Fruit fly (Drosophila melanogaster): ENCODE data around the gene RpL30.

The RpL30 gene

DNA sequence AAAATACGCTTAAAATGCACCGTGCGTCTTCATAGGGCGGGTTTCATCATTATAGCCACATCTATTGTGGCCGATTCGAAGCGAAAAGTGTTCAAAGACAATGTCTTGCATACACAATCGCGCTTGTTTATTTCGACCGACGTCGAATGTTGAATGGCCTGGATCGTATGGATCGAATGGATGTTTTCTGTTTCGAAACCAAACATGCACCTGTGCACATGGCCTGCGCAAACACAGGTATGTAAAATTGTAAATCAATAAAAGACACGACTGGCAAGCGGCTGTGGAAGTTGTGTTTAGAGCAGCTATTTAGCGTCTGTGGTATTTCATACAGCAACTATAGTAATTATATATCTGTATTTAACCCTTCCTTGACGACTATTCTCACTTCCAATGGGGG, 27.6 kb downstream of the RpL30 start (continued):
- TF ChIP-seq ATbp (GFP tag; optimal IDR thresholded peaks at IDR 0.05) (peak; percentile 40), lab (GFP tag; optimal IDR thresholded peaks at IDR 0.05) (peak; percentile 32), kah (GFP tag; optimal IDR thresholded peaks at IDR 0.05) (no peak), emc (GFP tag; optimal IDR thresholded peaks at IDR 0.05) (no peak)

DNA sequence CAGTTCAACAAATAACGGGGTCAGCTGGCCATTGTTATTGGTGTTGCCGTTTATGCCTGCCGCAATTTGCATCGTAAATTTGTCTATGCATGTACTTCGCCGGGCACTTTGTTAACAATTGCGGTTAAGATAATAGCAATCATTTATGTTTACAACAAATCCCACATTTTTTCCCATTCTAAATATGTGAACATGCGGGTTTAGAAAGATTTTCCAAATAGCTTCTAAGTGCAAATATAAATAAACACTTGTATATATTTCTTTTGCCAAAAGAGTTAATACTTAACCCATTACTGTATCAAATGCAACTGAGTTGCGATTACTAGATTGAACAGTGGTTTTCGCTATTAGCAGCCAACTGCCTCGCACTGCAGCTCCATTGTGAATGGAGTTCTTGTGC, 28.1 kb downstream of the RpL30 start:
- peak; percentile 12 for TF ChIP-seq CG1603 (tag; optimal IDR thresholded peaks at IDR 0.05)
- no peak for TF ChIP-seq bigmax (GFP tag; optimal IDR thresholded peaks at IDR 0.05)
- TF ChIP-seq Med (GFP tag): peak; percentile 34
- no peak for TF ChIP-seq cwo (GFP tag; optimal IDR thresholded peaks at IDR 0.05)
- TF ChIP-seq CG34224 (GFP tag; IDR thresholded peaks at IDR 0.05; ENCODE audit: partially characterized antibody): no peak
- TF ChIP-seq CG10147 (GFP tag; optimal IDR thresholded peaks at IDR 0.05): no peak
- no peak for TF ChIP-seq CG8388 (GFP tag; optimal IDR thresholded peaks at IDR 0.05)
- TF ChIP-seq Drgx (GFP tag; IDR thresholded peaks at IDR 0.05): peak; percentile 65; the same call in 1 of the 2 replicates
- TF ChIP-seq HmgZ (tag; optimal IDR thresholded peaks at IDR 0.05): no peak
- no peak for TF ChIP-seq sug (tag; optimal IDR thresholded peaks at IDR 0.05)
- no peak for TF ChIP-seq dati (GFP tag; IDR thresholded peaks at IDR 0.05)
- TF ChIP-seq CG11696 (GFP tag; IDR thresholded peaks at IDR 0.05): 0 out of 2 replicates have a peak, but pooled peaks have one; percentile 13
- no peak for TF ChIP-seq tup (GFP tag; optimal IDR thresholded peaks at IDR 0.05)

DNA sequence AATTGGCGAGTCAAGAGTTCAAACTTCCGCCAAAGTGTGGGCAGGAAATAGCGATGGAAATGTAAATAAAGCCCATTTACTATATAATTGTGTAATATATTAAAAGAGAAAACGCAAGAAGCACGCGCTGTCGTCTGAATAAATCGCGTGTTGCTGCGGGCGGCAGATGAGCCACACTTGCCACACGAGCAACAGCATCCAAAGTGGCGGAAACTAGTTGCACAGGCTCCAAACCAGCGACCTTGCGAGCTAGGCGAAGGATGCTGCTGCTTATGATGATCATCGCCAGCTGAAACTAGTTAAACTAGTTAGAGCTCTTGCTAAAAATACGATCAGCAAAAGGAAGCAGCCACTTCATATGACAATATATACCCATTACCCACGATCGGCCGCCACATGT, 29.7 kb downstream of the RpL30 start:
- TF ChIP-seq ci (GFP tag; IDR thresholded peaks at IDR 0.05) (no peak), nom (GFP tag; optimal IDR thresholded peaks at IDR 0.05) (peak; percentile 26), Doc3 (GFP tag; IDR thresholded peaks at IDR 0.05; ENCODE audit: partially characterized antibody) (no peak), CG7745 (tag; optimal IDR thresholded peaks at IDR 0.05) (no peak), CG32767 (GFP tag; IDR thresholded peaks at IDR 0.05) (0 out of 2 replicates have a peak, but pooled peaks have one; percentile 12), Lpt (GFP tag; optimal IDR thresholded peaks at IDR 0.05) (no peak), CG15269 (tag; optimal IDR thresholded peaks at IDR 0.05) (no peak), YL-1 (GFP tag; optimal IDR thresholded peaks at IDR 0.05) (no peak), vnd (GFP tag; IDR thresholded peaks at IDR 0.05; ENCODE audit: partially characterized antibody) (no peak)

DNA sequence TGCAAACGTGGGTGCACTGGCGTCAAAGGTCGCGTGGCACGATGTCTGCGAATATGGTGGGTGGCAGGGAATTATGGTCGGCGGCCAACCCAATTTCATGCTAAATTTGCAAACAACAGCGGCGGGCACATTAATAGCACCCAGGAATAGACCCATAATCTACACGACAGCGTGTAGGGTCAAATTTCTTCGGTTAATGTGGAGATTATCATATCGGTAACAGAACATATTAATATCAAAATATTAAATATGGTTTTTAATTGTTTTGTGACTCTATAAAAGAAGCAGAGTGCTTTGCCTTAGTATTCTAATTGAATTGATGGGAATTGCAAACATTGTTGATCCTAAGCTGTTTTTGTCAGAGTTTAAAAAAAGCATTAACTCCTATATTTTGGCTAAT, 30.2 kb downstream of the RpL30 start:
- TF ChIP-seq hb (GFP tag; IDR thresholded peaks at IDR 0.05; ENCODE audit: partially characterized antibody) (no peak), slbo (GFP tag; IDR thresholded peaks at IDR 0.05) (no peak), CG8388 (GFP tag; optimal IDR thresholded peaks at IDR 0.05) (no peak), Hey (tag; optimal IDR thresholded peaks at IDR 0.05) (peak; percentile 42), maf-S (GFP tag; optimal IDR thresholded peaks at IDR 0.05) (no peak), CG1602 (GFP tag; optimal IDR thresholded peaks at IDR 0.05) (no peak)

DNA sequence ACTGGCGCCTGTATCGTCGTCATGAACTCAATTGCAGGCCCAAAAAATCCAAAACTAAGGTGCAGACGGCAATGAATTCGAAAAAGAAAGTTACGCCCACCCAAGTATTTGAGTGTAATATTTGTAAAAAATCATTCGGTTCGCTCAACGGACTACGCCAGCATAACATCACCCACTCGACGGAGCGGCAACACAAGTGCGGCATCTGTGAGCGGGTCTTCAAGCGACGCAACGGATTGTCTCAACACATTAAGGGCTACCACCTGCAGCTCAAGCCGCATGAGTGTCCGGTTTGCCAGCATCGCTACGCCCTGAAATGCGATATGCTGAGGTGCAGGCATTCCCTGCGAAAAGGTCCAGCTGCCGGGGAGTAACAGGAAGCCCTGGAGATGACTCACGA, 32.4 kb downstream of the RpL30 start:
- TF ChIP-seq sd (tag; optimal IDR thresholded peaks at IDR 0.05) (no peak), tup (GFP tag; optimal IDR thresholded peaks at IDR 0.05) (no peak), Trl (optimal IDR thresholded peaks at IDR 0.05) (no peak), Trl (GFP tag; optimal IDR thresholded peaks at IDR 0.05) (no peak), CG11398 (GFP tag; optimal IDR thresholded peaks at IDR 0.05) (no peak), CG11723 (GFP tag; optimal IDR thresholded peaks at IDR 0.05) (no peak), Taf1 (GFP tag; IDR thresholded peaks at IDR 0.05) (no peak), twi (tag; optimal IDR thresholded peaks at IDR 0.05) (peak; percentile 95), sob (GFP tag; IDR thresholded peaks at IDR 0.05) (peak; percentile 39; the same call in 1 of the 2 replicates), z (GFP tag; IDR thresholded peaks at IDR 0.05) (0 out of 3 replicates have a peak, but pooled peaks have one; percentile 48), CG9609 (GFP tag; optimal IDR thresholded peaks at IDR 0.05) (no peak), nerfin-2 (GFP tag; IDR thresholded peaks at IDR 0.05; ENCODE audit: partially characterized antibody) (no peak), Dp (GFP tag; optimal IDR thresholded peaks at IDR 0.05) (no peak), ase (GFP tag; IDR thresholded peaks at IDR 0.05) (no peak), CG1647 (GFP tag; optimal IDR thresholded peaks at IDR 0.05) (no peak)

Data from whole organism, embryonic.